Worm (Caenorhabditis elegans) whole organism, L4 larva: Measurements from ENCODE around the gene lin-42.

ENCODE experiments used
- D1046.2 ChIP-seq: fragments of 200-800 bp; sonication (Bioruptor generic); IDR thresholded peaks from 2 replicates; pipeline ENCODE4 v1.3.6; 2022; ENCODE audit warnings: missing genetic modification characterization, missing compliant biosample characterization
- R02D3.7 ChIP-seq: fragments of 150-350 bp; sonication (generic microtip); optimal IDR thresholded peaks from 3 replicates; lab custom pipeline; 2014; ENCODE audit warnings: missing biosample characterization, missing genetic modification characterization
- ces-1 ChIP-seq: fragments of 150-350 bp; sonication (generic microtip); optimal IDR thresholded peaks from 4 replicates; lab custom pipeline; 2014; ENCODE audit warnings: missing biosample characterization, missing genetic modification reagents, missing genetic modification characterization
- hlh-11 ChIP-seq: fragments of 200-800 bp; sonication (Bioruptor generic); optimal IDR thresholded peaks from 2 replicates; lab custom pipeline; 2018; ENCODE audit warnings: mild to moderate bottlenecking, missing genetic modification characterization, missing compliant biosample characterization
- nhr-11 ChIP-seq: fragments of 150-350 bp; optimal IDR thresholded peaks from 2 replicates; lab custom pipeline; 2014; ENCODE audit warnings: missing biosample characterization, missing genetic modification characterization
- nhr-25 ChIP-seq: sonication (generic microtip); optimal IDR thresholded peaks from 2 replicates; lab custom pipeline; 2017; ENCODE audit warnings: missing genetic modification characterization, mild to moderate bottlenecking, missing compliant biosample characterization, antibody characterized with exemption, moderate library complexity, borderline replicate concordance; ENCODE audit not compliant: insufficient read depth
- nhr-28 ChIP-seq: fragments of 150-350 bp; optimal IDR thresholded peaks from 2 replicates; lab custom pipeline; 2014; ENCODE audit warnings: missing biosample characterization, missing genetic modification characterization
- pha-4 ChIP-seq, 2 experiments: fragments of 150-350 bp in 1 of 2; fragments of 200-800 bp in 1 of 2; sonication (Bioruptor generic) in 1 of 2; IDR thresholded peaks in 1 of 2; optimal IDR thresholded peaks in 1 of 2; 2 replicates each; pipeline versions ENCODE4 v1.3.6 to Lab custom; 2014 to 2022; ENCODE audit warnings: missing genetic modification characterization in 2 of 2, missing genetic modification reagents in 2 of 2, missing biosample characterization in 1 of 2, missing compliant biosample characterization in 1 of 2
- php-3 ChIP-seq: fragments of 200-800 bp; sonication (Bioruptor generic); IDR thresholded peaks from 2 replicates; pipeline ENCODE4 v1.3.6; 2022; ENCODE audit warnings: missing genetic modification reagents, missing genetic modification characterization, missing compliant biosample characterization
- pqm-1 ChIP-seq: sonication (generic microtip); optimal IDR thresholded peaks from 2 replicates; lab custom pipeline; 2017; ENCODE audit warnings: missing biosample characterization, missing genetic modification characterization
- tag-97 ChIP-seq: fragments of 200-800 bp; sonication (Bioruptor generic); IDR thresholded peaks from 2 replicates; pipeline ENCODE4 v1.3.6; 2022; ENCODE audit warnings: missing genetic modification characterization, missing compliant biosample characterization
- zag-1 ChIP-seq: fragments of 150-350 bp; optimal IDR thresholded peaks from 2 replicates; lab custom pipeline; 2014; ENCODE audit warnings: missing biosample characterization, missing genetic modification characterization

DNA sequence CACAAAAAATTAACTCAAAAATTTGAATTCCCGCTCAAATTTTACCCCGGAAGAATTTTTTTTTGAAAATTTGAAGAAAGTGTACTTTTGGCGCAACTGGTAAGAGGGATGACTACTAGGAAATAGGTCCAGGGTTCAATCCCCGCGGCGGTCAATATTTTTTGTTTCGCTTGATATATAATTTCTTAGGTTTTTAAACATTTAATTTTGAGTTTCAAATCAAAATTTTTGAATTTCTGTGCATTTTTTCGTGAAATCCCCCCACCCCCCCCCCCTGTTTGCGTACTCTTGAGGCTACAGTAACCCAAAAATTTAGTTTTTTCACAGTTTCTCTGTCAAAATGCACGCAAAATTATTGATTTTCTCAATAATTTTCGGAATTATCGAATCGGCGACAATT lies 46.0 kb upstream of the lin-42 start, which contains the start of gene Y57G7A.1:
- TF ChIP-seq nhr-28 (no peak), pqm-1 (tag; lab: Kevin White, UChicago) (no peak), R02D3.7 (tag; lab: Kevin White, UChicago) (no peak), zag-1 (tag; lab: Kevin White, UChicago) (no peak), php-3 (no peak), pha-4 (GFP tag; IDR thresholded peaks at IDR 0.05; lab: Robert Waterston, UW) (no peak), pha-4 (tag; optimal IDR thresholded peaks at IDR 0.05; lab: Kevin White, UChicago) (no peak), nhr-11 (tag; lab: Kevin White, UChicago) (no peak), hlh-11 (tag; lab: Kevin White, UChicago) (no peak), tag-97 (GFP tag; lab: Robert Waterston, UW) (no peak), ces-1 (no peak), nhr-25 (tag; lab: Kevin White, UChicago) (no peak), D1046.2 (GFP tag; lab: Robert Waterston, UW) (no peak)
